Worm (Caenorhabditis elegans) whole organism, young adult: Measurements from ENCODE around the gene C32C4.16.

Experiments used
- F57A8.1 ChIP-seq: fragments of 200-800 bp; sonication (Bioruptor generic); optimal IDR thresholded peaks from 2 replicates; lab custom pipeline; 2018; ENCODE audit warnings: mild to moderate bottlenecking, missing genetic modification characterization, moderate library complexity, missing compliant biosample characterization
- K12H6.12 ChIP-seq: fragments of 200-800 bp; sonication (Bioruptor generic); optimal IDR thresholded peaks from 2 replicates; lab custom pipeline; 2018; ENCODE audit warnings: mild to moderate bottlenecking, missing genetic modification characterization, missing compliant biosample characterization
- akir-1 ChIP-seq: fragments of 200-800 bp; sonication (Bioruptor generic); optimal IDR thresholded peaks from 2 replicates; lab custom pipeline; 2018; ENCODE audit warnings: mild to moderate bottlenecking, missing genetic modification characterization, moderate library complexity, missing compliant biosample characterization
- aptf-2 ChIP-seq: fragments of 200-800 bp; sonication (Bioruptor generic); conservative IDR thresholded peaks from 2 replicates; pipeline ENCODE4 v1.3.6; 2022; ENCODE audit warnings: missing genetic modification reagents, missing genetic modification characterization, missing compliant biosample characterization
- die-1 ChIP-seq: sonication (generic microtip); optimal IDR thresholded peaks from 2 replicates; lab custom pipeline; 2016; ENCODE audit warnings: missing genotype, mild to moderate bottlenecking, missing genetic modification characterization, missing compliant biosample characterization
- dpff-1 ChIP-seq: sonication (generic microtip); optimal IDR thresholded peaks from 2 replicates; lab custom pipeline; 2017; ENCODE audit warnings: mild to moderate bottlenecking, missing genetic modification characterization, missing compliant biosample characterization
- hlh-12 ChIP-seq: sonication (generic microtip); optimal IDR thresholded peaks from 2 replicates; lab custom pipeline; 2016; ENCODE audit warnings: missing genetic modification characterization, missing compliant biosample characterization
- lir-1 ChIP-seq: fragments of 200-800 bp; sonication (Bioruptor generic); conservative IDR thresholded peaks from 2 replicates; pipeline ENCODE4 v1.3.6; 2022; ENCODE audit warnings: missing genetic modification reagents, missing genetic modification characterization, missing compliant biosample characterization
- nhr-80 ChIP-seq: sonication (generic microtip); optimal IDR thresholded peaks from 2 replicates; lab custom pipeline; 2016; ENCODE audit warnings: missing genetic modification characterization, missing compliant biosample characterization
- rec-8 ChIP-seq, 2 experiments: sonication (generic microtip); optimal IDR thresholded peaks; 2 replicates each; lab custom pipeline; 2016; ENCODE audit warnings: mild to moderate bottlenecking in 2 of 2, missing genetic modification characterization in 2 of 2, missing genetic modification reagents in 2 of 2, missing genotype in 2 of 2, missing biosample characterization in 1 of 2, missing compliant biosample characterization in 1 of 2, moderate library complexity in 1 of 2
- sea-2 ChIP-seq: fragments of 200-800 bp; sonication (Bioruptor generic); IDR thresholded peaks from 2 replicates; pipeline ENCODE4 v1.3.6; 2022; ENCODE audit warnings: missing genetic modification characterization, missing compliant biosample characterization
- unc-130 ChIP-seq: sonication (generic microtip); optimal IDR thresholded peaks from 2 replicates; lab custom pipeline; 2016; ENCODE audit warnings: missing genetic modification reagents, missing genetic modification characterization, missing compliant biosample characterization
- unc-62 ChIP-seq: fragments of 150-350 bp; optimal IDR thresholded peaks from 2 replicates; lab custom pipeline; 2014; ENCODE audit warnings: missing biosample characterization, missing genetic modification reagents, missing genetic modification characterization

DNA sequence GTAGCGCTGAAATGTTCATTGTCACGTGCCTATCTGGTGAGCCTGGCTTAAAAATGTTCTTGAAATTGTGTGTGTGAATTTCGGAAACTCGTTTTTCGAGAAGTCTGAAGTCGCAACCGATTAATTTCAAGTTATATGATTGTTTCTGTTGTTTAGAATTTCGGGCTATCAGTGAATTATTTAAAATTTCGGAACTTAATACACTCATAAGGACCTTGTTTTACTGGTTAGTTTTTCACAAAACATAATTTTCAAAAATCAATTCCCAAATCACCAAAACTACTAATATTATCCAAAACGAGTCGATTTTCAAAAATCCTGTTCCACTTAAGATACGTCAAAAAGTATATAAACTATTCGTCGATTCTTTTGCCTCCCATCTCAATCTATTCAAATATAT lies 16.9 kb upstream of the C32C4.16 start:
- TF ChIP-seq lir-1 (GFP tag; lab: Robert Waterston, UW) (no peak), nhr-80 (tag; lab: Kevin White, UChicago) (no peak), aptf-2 (GFP tag; lab: Robert Waterston, UW) (no peak), sea-2 (GFP tag; lab: Robert Waterston, UW) (no peak), unc-130 (GFP tag; lab: Kevin White, UChicago) (no peak), unc-62 (GFP tag; lab: Kevin White, UChicago) (no peak), akir-1 (GFP tag; lab: Kevin White, UChicago) (no peak), F57A8.1 (GFP tag; lab: Kevin White, UChicago) (no peak), die-1 (tag; lab: Kevin White, UChicago) (no peak), hlh-12 (no peak), rec-8 (tag; optimal IDR thresholded peaks at IDR 0.05; lab: Kevin White, UChicago) (no peak), K12H6.12 (tag; lab: Kevin White, UChicago) (no peak), dpff-1 (tag; lab: Kevin White, UChicago) (no peak)
